Worm (Caenorhabditis elegans): Measurements from ENCODE around the gene sym-3.

- TF ChIP-seq ceh-45 (GFP tag; IDR thresholded peaks at IDR 0.05) = no peak
- TF ChIP-seq npax-4 (tag; optimal IDR thresholded peaks at IDR 0.05) = no peak
- no peak for TF ChIP-seq C08G9.2 (tag; optimal IDR thresholded peaks at IDR 0.05)
These were observed 10.3 kb upstream of the sym-3 start, which contains the start of gene tag-294 for ce11 chrX:5763292-5763691.

Data from whole organism, late embryonic.